Fruit fly (Drosophila melanogaster): ENCODE data around the gene CG14285.

CG14285 gene

DNA sequence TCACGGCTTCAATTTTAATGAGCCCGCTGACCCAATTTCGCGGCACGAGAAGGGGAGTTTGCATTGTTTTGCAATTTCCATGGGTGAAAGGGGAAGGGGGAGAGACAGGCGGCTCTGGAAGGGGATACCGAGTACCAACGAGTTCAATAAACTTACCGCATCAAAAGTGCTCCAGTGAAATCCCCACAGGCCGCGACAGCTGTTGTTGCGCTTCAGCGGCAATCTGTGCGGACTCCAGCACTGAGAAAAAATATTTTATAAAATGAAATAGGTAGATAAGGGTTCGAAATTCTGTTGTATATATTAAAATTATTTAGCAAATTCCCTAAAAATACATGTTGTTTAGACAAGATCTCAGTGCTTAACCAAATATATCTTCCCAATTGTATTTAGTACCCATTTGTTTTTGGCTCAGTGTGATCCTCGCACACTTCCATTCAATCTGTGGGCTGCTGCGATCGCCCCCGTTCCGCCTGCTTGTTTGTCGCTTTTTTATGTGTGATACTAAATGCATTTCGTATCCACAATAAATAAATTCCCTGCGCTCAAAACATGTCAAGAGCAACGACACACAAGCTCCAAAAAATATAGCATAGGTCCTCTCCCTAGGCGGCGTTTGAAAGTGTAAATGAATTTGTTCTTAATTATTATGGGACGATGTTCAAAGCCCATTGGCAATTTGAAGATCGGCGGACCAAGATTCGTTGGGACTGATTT is 29.2 kb upstream of the CG14285 start (continued):
- TF ChIP-seq chm (GFP tag; IDR thresholded peaks at IDR 0.05) (no peak), CG31441 (GFP tag; IDR thresholded peaks at IDR 0.05) (peak; percentile 90), D19A (tag; optimal IDR thresholded peaks at IDR 0.05) (peak; percentile 77), wor (GFP tag; IDR thresholded peaks at IDR 0.05) (peak; percentile 79), ro (GFP tag; IDR thresholded peaks at IDR 0.05) (peak; percentile 54), Dll (GFP tag; IDR thresholded peaks at IDR 0.05; ENCODE audit: partially characterized antibody) (no peak), CG10565 (GFP tag; optimal IDR thresholded peaks at IDR 0.05) (peak; percentile 25), Hr51 (GFP tag; optimal IDR thresholded peaks at IDR 0.05) (peak; percentile 12 to 88), ken (GFP tag; IDR thresholded peaks at IDR 0.05) (peak; percentile 83; the same call in 2 of the 3 replicates), CG16779 (GFP tag; IDR thresholded peaks at IDR 0.05) (no peak), ranshi (GFP tag; IDR thresholded peaks at IDR 0.05) (peak; percentile 79; the same call in 1 of the 2 replicates), Eip74EF (GFP tag; optimal IDR thresholded peaks at IDR 0.05) (peak in 1 of 2 experiments; percentile 73), CG10959 (GFP tag; IDR thresholded peaks at IDR 0.05) (peak; percentile 60; the same call in 1 of the 2 replicates), kay (GFP tag; optimal IDR thresholded peaks at IDR 0.05) (peak; percentile 27), CG10209 (GFP tag; optimal IDR thresholded peaks at IDR 0.05) (peak; percentile 71), seq (GFP tag; IDR thresholded peaks at IDR 0.05) (peak; percentile 55; the same call in 1 of the 2 replicates), CG16815 (GFP tag; optimal IDR thresholded peaks at IDR 0.05) (peak; percentile 53), Bteb2 (GFP tag; optimal IDR thresholded peaks at IDR 0.05) (peak; percentile 23), sim (GFP tag; IDR thresholded peaks at IDR 0.05) (peak; percentile 61; the same call in 1 of the 2 replicates), CoRest (tag; optimal IDR thresholded peaks at IDR 0.05) (peak; percentile 81), trem (tag; optimal IDR thresholded peaks at IDR 0.05) (peak; percentile 61), CG4360 (GFP tag; IDR thresholded peaks at IDR 0.05) (peak; percentile 13; the same call in 1 of the 2 replicates), lov (optimal IDR thresholded peaks at IDR 0.05) (no peak), lov (GFP tag; IDR thresholded peaks at IDR 0.05) (peak; percentile 82), CG10267 (tag; optimal IDR thresholded peaks at IDR 0.05) (peak; percentile 75), Gug (GFP tag; IDR thresholded peaks at IDR 0.05) (peak; percentile 53; the same call in 2 of the 4 replicates), Oaz (GFP tag; IDR thresholded peaks at IDR 0.05) (no peak), D (optimal IDR thresholded peaks at IDR 0.05) (no peak), D (GFP tag; optimal IDR thresholded peaks at IDR 0.05) (peak; percentile 84), chinmo (GFP tag; IDR thresholded peaks at IDR 0.05; ENCODE audit: partially characterized antibody) (no peak), Dfd (GFP tag; optimal IDR thresholded peaks at IDR 0.05) (no peak), CG10147 (GFP tag; optimal IDR thresholded peaks at IDR 0.05) (peak; percentile 47), HLH54F (GFP tag; optimal IDR thresholded peaks at IDR 0.05) (peak; percentile 1), onecut (GFP tag; IDR thresholded peaks at IDR 0.05) (peak; percentile 67), insv (GFP tag; optimal IDR thresholded peaks at IDR 0.05) (no peak), Opbp (GFP tag; IDR thresholded peaks at IDR 0.05; ENCODE audit: partially characterized antibody) (no peak), CG5180 (GFP tag; optimal IDR thresholded peaks at IDR 0.05) (peak; percentile 70), CG31388 (GFP tag; optimal IDR thresholded peaks at IDR 0.05) (peak; percentile 56), HLHmδ (GFP tag; optimal IDR thresholded peaks at IDR 0.05) (no peak), sens-2 (GFP tag; IDR thresholded peaks at IDR 0.05) (peak; percentile 86), fru (optimal IDR thresholded peaks at IDR 0.05) (no peak), sob (GFP tag; IDR thresholded peaks at IDR 0.05) (peak; percentile 67), Nf-YB (GFP tag; optimal IDR thresholded peaks at IDR 0.05) (peak; percentile 44), CG12071 (GFP tag; optimal IDR thresholded peaks at IDR 0.05) (peak; percentile 47), esg (GFP tag; conservative IDR thresholded peaks at IDR 0.05) (peak; percentile 75), knrl (GFP tag; IDR thresholded peaks at IDR 0.05; ENCODE audit: partially characterized antibody) (no peak), CG7786 (GFP tag; optimal IDR thresholded peaks at IDR 0.05) (peak; percentile 27), CG14050 (GFP tag; IDR thresholded peaks at IDR 0.05) (peak; percentile 68), phol (tag; optimal IDR thresholded peaks at IDR 0.05) (peak; percentile 91), CG1792 (GFP tag; optimal IDR thresholded peaks at IDR 0.05) (peak; percentile 24)

Data from whole organism, embryonic.